Worm (Caenorhabditis elegans) whole organism, L2 larva: ENCODE data around the gene rnp-7.

ENCODE experiments used
- C34F6.9 ChIP-seq: fragments of 150-350 bp; optimal IDR thresholded peaks from 2 replicates; lab custom pipeline; 2014; ENCODE audit warnings: missing biosample characterization, missing genetic modification characterization
- F13H6.1 ChIP-seq: sonication (generic microtip); optimal IDR thresholded peaks from 2 replicates; lab custom pipeline; 2016; ENCODE audit warnings: missing genetic modification characterization, missing compliant biosample characterization
- R02D3.7 ChIP-seq: fragments of 150-350 bp; optimal IDR thresholded peaks from 2 replicates; lab custom pipeline; 2014; ENCODE audit warnings: missing biosample characterization, missing genetic modification characterization
- Y55F3AM.14 ChIP-seq: fragments of 200-800 bp; sonication (Bioruptor generic); optimal IDR thresholded peaks from 2 replicates; lab custom pipeline; 2018; ENCODE audit warnings: mild to moderate bottlenecking, missing genetic modification characterization, missing compliant biosample characterization
- ZK546.5 ChIP-seq: sonication (generic microtip); optimal IDR thresholded peaks from 2 replicates; lab custom pipeline; 2017; ENCODE audit warnings: missing biosample characterization, missing genetic modification characterization
- alr-1 ChIP-seq: fragments of 150-350 bp; optimal IDR thresholded peaks from 2 replicates; lab custom pipeline; 2014; ENCODE audit warnings: missing biosample characterization, missing genetic modification characterization
- aly-2 ChIP-seq: fragments of 150-350 bp; optimal IDR thresholded peaks from 2 replicates; lab custom pipeline; 2014; ENCODE audit warnings: missing biosample characterization, missing genetic modification characterization
- ama-1 ChIP-seq: fragments of 150-350 bp; optimal IDR thresholded peaks from 2 replicates; lab custom pipeline; 2018; ENCODE audit warnings: inconsistent platforms
- blmp-1 ChIP-seq: sonication (generic microtip); optimal IDR thresholded peaks from 2 replicates; lab custom pipeline; 2017; ENCODE audit warnings: missing genetic modification characterization, mild to moderate bottlenecking, missing compliant biosample characterization, antibody characterized with exemption, moderate library complexity; ENCODE audit not compliant: insufficient read depth
- ceh-82 ChIP-seq: fragments of 150-350 bp; optimal IDR thresholded peaks from 2 replicates; lab custom pipeline; 2014; ENCODE audit warnings: missing biosample characterization, missing genetic modification characterization
- crh-2 ChIP-seq: sonication (generic microtip); optimal IDR thresholded peaks from 2 replicates; lab custom pipeline; 2017; ENCODE audit warnings: missing biosample characterization, missing genetic modification characterization
- dmd-4 ChIP-seq: sonication (generic microtip); optimal IDR thresholded peaks from 2 replicates; lab custom pipeline; 2017; ENCODE audit warnings: missing biosample characterization, missing genetic modification characterization
- egl-27 ChIP-seq: sonication (generic microtip); optimal IDR thresholded peaks from 3 replicates; lab custom pipeline; 2017; ENCODE audit warnings: missing biosample characterization, missing genetic modification reagents, missing genetic modification characterization
- elt-1 ChIP-seq: fragments of 150-350 bp; optimal IDR thresholded peaks from 2 replicates; lab custom pipeline; 2014; ENCODE audit warnings: missing biosample characterization, missing genetic modification characterization
- elt-3 ChIP-seq: sonication (generic microtip); optimal IDR thresholded peaks from 2 replicates; lab custom pipeline; 2017; ENCODE audit warnings: missing biosample characterization, missing genetic modification characterization
- fos-1 ChIP-seq: fragments of 150-350 bp; optimal IDR thresholded peaks from 2 replicates; lab custom pipeline; 2014; ENCODE audit warnings: missing biosample characterization, missing genetic modification characterization
- gmeb-1 ChIP-seq: fragments of 150-350 bp; optimal IDR thresholded peaks from 2 replicates; lab custom pipeline; 2014; ENCODE audit warnings: missing biosample characterization, missing genetic modification characterization
- lin-11 ChIP-seq: fragments of 150-350 bp; sonication (generic microtip); optimal IDR thresholded peaks from 2 replicates; lab custom pipeline; 2014; ENCODE audit warnings: missing biosample characterization, missing genetic modification characterization, inconsistent platforms, mixed read lengths
- lin-13 ChIP-seq: fragments of 150-350 bp; optimal IDR thresholded peaks from 2 replicates; lab custom pipeline; 2014; ENCODE audit warnings: missing biosample characterization, missing genetic modification reagents, missing genetic modification characterization
- lsy-2 ChIP-seq, 2 experiments: fragments of 150-350 bp in 1 of 2; sonication (generic microtip) in 1 of 2; optimal IDR thresholded peaks; 2 replicates each; lab custom pipeline; 2014 to 2017; ENCODE audit warnings: missing biosample characterization in 2 of 2, missing genetic modification characterization in 2 of 2
- mab-5 ChIP-seq: fragments of 150-350 bp; optimal IDR thresholded peaks from 2 replicates; lab custom pipeline; 2014; ENCODE audit warnings: missing biosample characterization, missing genetic modification characterization
- mbf-1 ChIP-seq: sonication (generic microtip); optimal IDR thresholded peaks from 2 replicates; lab custom pipeline; 2017; ENCODE audit warnings: missing biosample characterization, missing genetic modification characterization
- mdl-1 ChIP-seq, 2 experiments: fragments of 150-350 bp in 1 of 2; sonication (generic microtip) in 1 of 2; optimal IDR thresholded peaks; 2 replicates each; lab custom pipeline; 2017; ENCODE audit warnings: missing biosample characterization in 2 of 2, missing genetic modification characterization in 2 of 2
- nhr-10 ChIP-seq: sonication (generic microtip); optimal IDR thresholded peaks from 2 replicates; lab custom pipeline; 2017; ENCODE audit warnings: missing biosample characterization, missing genetic modification characterization
- nhr-11 ChIP-seq: fragments of 150-350 bp; optimal IDR thresholded peaks from 2 replicates; lab custom pipeline; 2014; ENCODE audit warnings: missing biosample characterization, missing genetic modification characterization
- nhr-12 ChIP-seq: fragments of 150-350 bp; optimal IDR thresholded peaks from 2 replicates; lab custom pipeline; 2014; ENCODE audit warnings: missing biosample characterization, missing genetic modification characterization
- nhr-129 ChIP-seq: fragments of 150-350 bp; optimal IDR thresholded peaks from 2 replicates; lab custom pipeline; 2014; ENCODE audit warnings: missing biosample characterization, missing genetic modification characterization
- nhr-21 ChIP-seq: fragments of 150-350 bp; optimal IDR thresholded peaks from 2 replicates; lab custom pipeline; 2014; ENCODE audit warnings: missing biosample characterization, missing genetic modification characterization
- nhr-23 ChIP-seq: fragments of 150-350 bp; optimal IDR thresholded peaks from 2 replicates; lab custom pipeline; 2014; ENCODE audit warnings: missing biosample characterization, missing genetic modification reagents, missing genetic modification characterization
- nhr-237 ChIP-seq: fragments of 150-350 bp; optimal IDR thresholded peaks from 2 replicates; lab custom pipeline; 2014; ENCODE audit warnings: missing biosample characterization, missing genetic modification characterization
- nhr-25 ChIP-seq: fragments of 150-350 bp; sonication (generic microtip); optimal IDR thresholded peaks from 3 replicates; lab custom pipeline; 2014; ENCODE audit warnings: missing biosample characterization, missing genetic modification characterization
- nhr-6 ChIP-seq: fragments of 150-350 bp; optimal IDR thresholded peaks from 2 replicates; lab custom pipeline; 2014; ENCODE audit warnings: missing biosample characterization, missing genetic modification characterization
- nhr-77 ChIP-seq: fragments of 150-350 bp; optimal IDR thresholded peaks from 2 replicates; lab custom pipeline; 2014; ENCODE audit warnings: missing biosample characterization, missing genetic modification characterization
- peb-1 ChIP-seq: fragments of 150-350 bp; optimal IDR thresholded peaks from 2 replicates; lab custom pipeline; 2014; ENCODE audit warnings: missing biosample characterization, missing genetic modification characterization
- skn-1 ChIP-seq: sonication (generic microtip); optimal IDR thresholded peaks from 2 replicates; lab custom pipeline; 2017; ENCODE audit warnings: missing biosample characterization, missing genetic modification characterization
- sma-3 ChIP-seq: sonication (generic microtip); optimal IDR thresholded peaks from 2 replicates; lab custom pipeline; 2016; ENCODE audit warnings: missing genetic modification reagents, missing genetic modification characterization, missing compliant biosample characterization
- snpc-4 ChIP-seq: fragments of 150-350 bp; optimal IDR thresholded peaks from 2 replicates; lab custom pipeline; 2014; ENCODE audit warnings: missing biosample characterization, missing genetic modification characterization
- unc-55 ChIP-seq: fragments of 150-350 bp; sonication (generic microtip); optimal IDR thresholded peaks from 3 replicates; lab custom pipeline; 2014; ENCODE audit warnings: missing biosample characterization, missing genetic modification reagents, missing genetic modification characterization
- unc-62 ChIP-seq: fragments of 150-350 bp; optimal IDR thresholded peaks from 2 replicates; lab custom pipeline; 2014; ENCODE audit warnings: missing biosample characterization, missing genetic modification reagents, missing genetic modification characterization
- zag-1 ChIP-seq: fragments of 150-350 bp; optimal IDR thresholded peaks from 2 replicates; lab custom pipeline; 2014; ENCODE audit warnings: missing biosample characterization, missing genetic modification characterization
- ztf-1 ChIP-seq: fragments of 200-800 bp; sonication (Bioruptor generic); conservative IDR thresholded peaks from 2 replicates; pipeline ENCODE4 v1.3.6; 2022; ENCODE audit warnings: missing genetic modification characterization, missing compliant biosample characterization
- ztf-11 ChIP-seq: sonication (generic microtip); optimal IDR thresholded peaks from 2 replicates; lab custom pipeline; 2017; ENCODE audit warnings: missing biosample characterization, missing genetic modification characterization
- ztf-4 ChIP-seq: fragments of 150-350 bp; optimal IDR thresholded peaks from 2 replicates; lab custom pipeline; 2014; ENCODE audit warnings: missing biosample characterization, missing genetic modification characterization

rnp-7 gene

ce11 chrIII:7197973-7198372, 37.0 kb upstream of the rnp-7 start, which contains the start of gene exos-9:
Gene exos-9, minus strand, starts transcription at chrIII:7198073.
- peak; percentile 8 for TF ChIP-seq ama-1 (lab: Kevin White, UChicago)
- no peak for TF ChIP-seq lin-13 (GFP tag; lab: Kevin White, UChicago)

- no peak for TF ChIP-seq nhr-11 (tag; lab: Kevin White, UChicago)
- TF ChIP-seq blmp-1 (tag; lab: Kevin White, UChicago) = no peak
- no peak for TF ChIP-seq nhr-237 (tag; lab: Kevin White, UChicago)
- TF ChIP-seq nhr-77 = no peak
- no peak for TF ChIP-seq nhr-10
- no peak for TF ChIP-seq zag-1 (tag; lab: Kevin White, UChicago)
- no peak for TF ChIP-seq snpc-4
- TF ChIP-seq mbf-1 (tag; lab: Kevin White, UChicago) = no peak
- no peak for TF ChIP-seq lin-13 (GFP tag; lab: Kevin White, UChicago)
- no peak for TF ChIP-seq nhr-25 (tag; lab: Kevin White, UChicago)
- no peak for TF ChIP-seq ztf-11 (tag; lab: Kevin White, UChicago)
- TF ChIP-seq elt-3 = no peak
- no peak for TF ChIP-seq ceh-82
- no peak for TF ChIP-seq R02D3.7 (tag; lab: Kevin White, UChicago)
- TF ChIP-seq C34F6.9 (tag; lab: Kevin White, UChicago) = no peak
- TF ChIP-seq unc-55 = no peak
- no peak for TF ChIP-seq lsy-2 (tag; optimal IDR thresholded peaks at IDR 0.05; lab: Kevin White, UChicago)
- no peak for TF ChIP-seq aly-2
- no peak for TF ChIP-seq ztf-1 (GFP tag; lab: Robert Waterston, UW)
- no peak for TF ChIP-seq mab-5 (tag; lab: Kevin White, UChicago)
Measured at ce11 chrIII:7195325-7195724, 34.4 kb upstream of the rnp-7 start, which contains the start of gene F37C12.18. Gene F37C12.18, minus strand, starts transcription at chrIII:7195425.

- TF ChIP-seq peb-1 (no peak), blmp-1 (tag; lab: Kevin White, UChicago) (no peak), elt-1 (no peak), aly-2 (no peak), unc-55 (peak; percentile 68)
Measured at ce11 chrIII:7192942-7193665, 32.1 kb upstream of the rnp-7 start, which contains the start of gene mec-14. Gene mec-14, minus strand, starts transcription at chrIII:7192992.

- TF ChIP-seq ZK546.5 = peak; percentile 74
- no peak for TF ChIP-seq peb-1
- no peak for TF ChIP-seq nhr-12 (tag; lab: Kevin White, UChicago)
- TF ChIP-seq ztf-4 (tag; lab: Kevin White, UChicago) = no peak
- TF ChIP-seq nhr-237 (tag; lab: Kevin White, UChicago) = no peak
- peak; percentile 66 for TF ChIP-seq fos-1 (tag; lab: Kevin White, UChicago)
- TF ChIP-seq sma-3 (GFP tag; lab: Kevin White, UChicago) = peak; percentile 84
- TF ChIP-seq unc-55 = peak; percentile 94
- peak; percentile 46 for TF ChIP-seq mab-5 (tag; lab: Kevin White, UChicago)
- peak; percentile 91 for TF ChIP-seq lin-13 (GFP tag; lab: Kevin White, UChicago)
- no peak for TF ChIP-seq nhr-10
- peak; percentile 38 for TF ChIP-seq zag-1 (tag; lab: Kevin White, UChicago)
- no peak for TF ChIP-seq Y55F3AM.14 (GFP tag; lab: Kevin White, UChicago)
- TF ChIP-seq unc-62 = no peak
- peak; percentile 57 for TF ChIP-seq nhr-21 (tag; lab: Kevin White, UChicago)
- no peak for TF ChIP-seq aly-2
- peak; percentile 44 for TF ChIP-seq nhr-6 (tag; lab: Kevin White, UChicago)
- no peak for TF ChIP-seq ztf-11 (tag; lab: Kevin White, UChicago)
- peak; percentile 46 for TF ChIP-seq nhr-77
- TF ChIP-seq ztf-1 (GFP tag; lab: Robert Waterston, UW) = no peak
- peak in 1 of 2 experiments; percentile 17 for TF ChIP-seq mdl-1 (tag; optimal IDR thresholded peaks at IDR 0.05; lab: Kevin White, UChicago)
- peak; percentile 87 for TF ChIP-seq C34F6.9 (tag; lab: Kevin White, UChicago)
- no peak for TF ChIP-seq dmd-4 (tag; lab: Kevin White, UChicago)
- TF ChIP-seq gmeb-1 (tag; lab: Kevin White, UChicago) = peak; percentile 82
- TF ChIP-seq egl-27 = peak; percentile 73
- peak; percentile 59 for TF ChIP-seq snpc-4
- no peak for TF ChIP-seq elt-1
- TF ChIP-seq skn-1 (tag; lab: Kevin White, UChicago) = no peak
- TF ChIP-seq lsy-2 (tag; optimal IDR thresholded peaks at IDR 0.05; lab: Kevin White, UChicago) = peak; percentile 84 to 93
- peak; percentile 58 for TF ChIP-seq F13H6.1 (tag; lab: Kevin White, UChicago)
- TF ChIP-seq blmp-1 (tag; lab: Kevin White, UChicago) = peak; percentile 43
- TF ChIP-seq ceh-82 = no peak
- peak; percentile 79 for TF ChIP-seq nhr-25 (tag; lab: Kevin White, UChicago)
- TF ChIP-seq nhr-11 (tag; lab: Kevin White, UChicago) = no peak
- peak; percentile 85 for TF ChIP-seq R02D3.7 (tag; lab: Kevin White, UChicago)
- TF ChIP-seq nhr-129 (tag; lab: Kevin White, UChicago) = peak; percentile 70
- peak; percentile 80 for TF ChIP-seq lin-11 (tag; lab: Kevin White, UChicago)
- TF ChIP-seq elt-3 = no peak
- no peak for TF ChIP-seq alr-1 (tag; lab: Kevin White, UChicago)
- peak; percentile 79 for TF ChIP-seq crh-2 (tag; lab: Kevin White, UChicago)
- no peak for TF ChIP-seq nhr-23
Measured at ce11 chrIII:7189581-7190128, 28.7 kb upstream of the rnp-7 start, which contains the start of gene rps-21. Gene rps-21, minus strand, starts transcription at chrIII:7189631.
